Fruit fly (Drosophila melanogaster): Measurements from ENCODE around the gene CG18130.

- TF ChIP-seq CTCF (optimal IDR thresholded peaks at IDR 0.05) (no peak), CG8478 (optimal IDR thresholded peaks at IDR 0.05) (no peak)
Observed at dm6 chrX:11999974-12000618, 7.5 kb upstream of the CG18130 start.

All from S2 (cell line).